Worm (Caenorhabditis elegans) whole organism, early embryonic: ENCODE results near the gene C35A5.8.

Experiments used
- B0310.2 ChIP-seq: sonication (generic microtip); optimal IDR thresholded peaks from 2 replicates; lab custom pipeline; 2016; ENCODE audit warnings: mild to moderate bottlenecking, missing genetic modification characterization, missing compliant biosample characterization
- F13C5.2 ChIP-seq: sonication (generic microtip); optimal IDR thresholded peaks from 2 replicates; lab custom pipeline; 2017; ENCODE audit warnings: mild to moderate bottlenecking, missing genetic modification characterization, inconsistent platforms, missing compliant biosample characterization
- aly-1 ChIP-seq: sonication (generic microtip); optimal IDR thresholded peaks from 2 replicates; lab custom pipeline; 2016; ENCODE audit warnings: missing genetic modification characterization, missing compliant biosample characterization
- ceh-13 ChIP-seq: fragments of 200-800 bp; sonication (Bioruptor generic); optimal IDR thresholded peaks from 2 replicates; lab custom pipeline; 2018; ENCODE audit warnings: mild to moderate bottlenecking, missing genetic modification characterization, missing compliant biosample characterization
- ceh-36 ChIP-seq: sonication (generic microtip); optimal IDR thresholded peaks from 2 replicates; lab custom pipeline; 2016; ENCODE audit warnings: missing genetic modification characterization, inconsistent platforms, missing compliant biosample characterization
- ets-7 ChIP-seq: sonication (generic microtip); optimal IDR thresholded peaks from 2 replicates; lab custom pipeline; 2016; ENCODE audit warnings: missing genotype, missing genetic modification characterization, missing compliant biosample characterization
- hmbx-1 ChIP-seq: sonication (generic microtip); optimal IDR thresholded peaks from 2 replicates; lab custom pipeline; 2016; ENCODE audit warnings: mild to moderate bottlenecking, missing genetic modification characterization, missing compliant biosample characterization
- hmg-4 ChIP-seq: fragments of 200-800 bp; sonication (Bioruptor generic); optimal IDR thresholded peaks from 2 replicates; lab custom pipeline; 2018; ENCODE audit warnings: mild to moderate bottlenecking, missing genetic modification characterization, missing compliant biosample characterization
- hnd-1 ChIP-seq: sonication (generic microtip); optimal IDR thresholded peaks from 2 replicates; lab custom pipeline; 2016; ENCODE audit warnings: missing genetic modification characterization, missing compliant biosample characterization
- pes-1 ChIP-seq: fragments of 200-800 bp; sonication (Bioruptor generic); IDR thresholded peaks from 2 replicates; pipeline ENCODE4 v1.3.6; 2022; ENCODE audit warnings: missing genetic modification reagents, missing genetic modification characterization, missing compliant biosample characterization
- sea-1 ChIP-seq: fragments of 200-800 bp; sonication (Bioruptor generic); conservative IDR thresholded peaks from 2 replicates; pipeline ENCODE4 v1.3.6; 2022; ENCODE audit warnings: missing genetic modification characterization, missing compliant biosample characterization
- tbx-37 ChIP-seq: fragments of 200-800 bp; sonication (Bioruptor generic); conservative IDR thresholded peaks from 2 replicates; pipeline ENCODE4 v1.3.6; 2022; ENCODE audit warnings: missing genetic modification reagents, missing genetic modification characterization, missing compliant biosample characterization
- tra-4 ChIP-seq: sonication (generic microtip); optimal IDR thresholded peaks from 2 replicates; lab custom pipeline; 2017; ENCODE audit warnings: missing genetic modification characterization, missing compliant biosample characterization

Gene C35A5.8

DNA sequence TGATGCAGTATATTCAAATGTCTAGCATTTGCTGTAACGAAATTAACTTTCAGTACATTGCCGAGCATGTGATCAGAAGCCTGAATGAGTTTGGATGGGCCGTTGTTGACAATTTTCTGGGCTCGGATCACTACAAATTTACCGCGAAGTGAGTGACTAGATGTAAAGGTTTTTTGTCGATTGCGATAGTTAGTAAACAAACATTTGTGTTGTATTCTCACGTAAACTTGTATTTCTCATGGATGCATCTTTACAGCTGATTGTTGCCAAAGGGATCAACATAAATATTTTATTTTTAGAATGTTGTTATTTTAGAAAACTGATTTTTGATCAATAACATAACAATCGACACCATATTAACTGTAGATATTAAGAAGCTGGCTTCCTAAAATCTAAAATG, 51.7 kb downstream of the C35A5.8 start:
- TF ChIP-seq hmg-4 (GFP tag; lab: Kevin White, UChicago), result no peak

DNA sequence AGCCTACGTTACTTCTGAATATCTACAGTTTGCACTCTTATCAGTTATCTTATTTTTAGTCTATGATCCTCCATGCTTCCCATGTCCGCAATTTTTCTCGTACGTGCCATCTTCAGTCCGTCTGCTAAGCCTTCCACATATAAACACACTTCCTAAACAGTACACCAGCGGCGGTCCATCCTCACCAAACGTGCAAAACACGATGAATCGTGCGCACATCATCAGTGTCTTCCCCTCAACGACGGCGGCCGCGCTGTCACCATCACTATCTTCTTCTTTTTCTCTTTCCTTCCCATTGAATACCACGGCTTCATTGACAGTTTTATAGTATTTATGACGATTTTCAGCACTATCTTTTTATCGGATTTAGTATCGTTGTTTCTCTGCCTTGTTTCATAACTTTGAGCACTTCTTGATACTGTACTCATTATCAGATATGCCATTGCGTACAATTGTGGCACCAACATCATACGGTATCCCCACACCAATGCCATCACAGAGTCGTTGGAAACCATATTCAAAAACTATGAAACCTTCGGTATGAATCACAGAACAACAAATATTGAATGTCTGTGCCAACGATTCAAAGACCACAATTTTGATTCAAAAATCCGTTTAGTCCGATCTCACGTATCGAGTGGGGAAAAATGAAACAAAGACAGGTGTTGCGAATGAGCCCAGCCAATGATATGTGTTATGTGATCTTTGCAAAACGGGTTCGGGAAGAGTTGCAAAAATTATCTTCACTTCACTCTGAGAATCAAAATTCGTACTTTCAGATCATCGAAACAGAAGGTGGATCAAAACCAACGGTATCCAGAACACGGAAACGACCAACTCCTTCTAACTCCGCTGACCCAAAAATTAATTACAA, 52.6 kb downstream of the C35A5.8 start:
- no peak for TF ChIP-seq tbx-37 (GFP tag; lab: Robert Waterston, UW)
- no peak for TF ChIP-seq aly-1 (tag; lab: Kevin White, UChicago)
- no peak for TF ChIP-seq B0310.2 (tag; lab: Kevin White, UChicago)
- no peak for TF ChIP-seq tra-4
- no peak for TF ChIP-seq hmg-4 (GFP tag; lab: Kevin White, UChicago)
- TF ChIP-seq hnd-1 (tag; lab: Kevin White, UChicago), result no peak
- TF ChIP-seq hmbx-1 (tag; lab: Kevin White, UChicago), result no peak
- no peak for TF ChIP-seq pes-1
- no peak for TF ChIP-seq ceh-13
- no peak for TF ChIP-seq sea-1 (GFP tag; lab: Robert Waterston, UW)
- no peak for TF ChIP-seq ets-7
- TF ChIP-seq ceh-36 (tag; lab: Kevin White, UChicago), result no peak
- no peak for TF ChIP-seq F13C5.2 (tag; lab: Kevin White, UChicago)
